Worm (Caenorhabditis elegans) whole organism, L4 larva: Measurements from ENCODE around the gene F21A3.11.

Experiments used
- D1046.2 ChIP-seq: fragments of 200-800 bp; sonication (Bioruptor generic); IDR thresholded peaks from 2 replicates; pipeline ENCODE4 v1.3.6; 2022; ENCODE audit warnings: missing genetic modification characterization, missing compliant biosample characterization
- F10B5.3 ChIP-seq: sonication (generic microtip); optimal IDR thresholded peaks from 2 replicates; lab custom pipeline; 2016; ENCODE audit warnings: mild to moderate bottlenecking, missing genetic modification characterization, missing compliant biosample characterization
- F26F4.8 ChIP-seq: fragments of 200-800 bp; sonication (Bioruptor generic); conservative IDR thresholded peaks from 2 replicates; pipeline ENCODE4 v1.3.6; 2022; ENCODE audit warnings: missing genetic modification characterization, missing compliant biosample characterization
- T26A8.4 ChIP-seq: fragments of 200-800 bp; sonication (Bioruptor generic); IDR thresholded peaks from 2 replicates; pipeline ENCODE4 v1.3.6; 2022; ENCODE audit warnings: missing genetic modification characterization, missing compliant biosample characterization
- Y105C5A.15 ChIP-seq: fragments of 200-800 bp; sonication (Bioruptor generic); IDR thresholded peaks from 2 replicates; pipeline ENCODE4 v1.3.6; 2022; ENCODE audit warnings: missing genetic modification characterization, missing compliant biosample characterization
- ZK546.5 ChIP-seq, 2 experiments: sonication (generic microtip); optimal IDR thresholded peaks; 2 replicates each; lab custom pipeline; 2017; ENCODE audit warnings: missing biosample characterization in 2 of 2, missing genetic modification characterization in 2 of 2
- aha-1 ChIP-seq: fragments of 150-350 bp; peaks from one replicate; lab custom pipeline; 2014; ENCODE audit warnings: missing biosample characterization, missing genetic modification characterization
- arid-1 ChIP-seq: fragments of 200-800 bp; sonication (Bioruptor generic); conservative IDR thresholded peaks from 2 replicates; pipeline ENCODE4 v1.3.6; 2022; ENCODE audit warnings: missing genetic modification reagents, missing genetic modification characterization, missing compliant biosample characterization
- attf-4 ChIP-seq: sonication (generic microtip); optimal IDR thresholded peaks from 3 replicates; lab custom pipeline; 2017; ENCODE audit warnings: missing biosample characterization, missing genetic modification characterization
- ceh-44 ChIP-seq: fragments of 200-800 bp; sonication (Bioruptor generic); IDR thresholded peaks from 2 replicates; pipeline ENCODE4 v1.3.6; 2022; ENCODE audit warnings: missing genetic modification reagents, missing genetic modification characterization, missing compliant biosample characterization
- ces-1 ChIP-seq: fragments of 150-350 bp; sonication (generic microtip); optimal IDR thresholded peaks from 4 replicates; lab custom pipeline; 2014; ENCODE audit warnings: missing biosample characterization, missing genetic modification reagents, missing genetic modification characterization
- daf-16 ChIP-seq, 3 experiments: sonication (generic microtip); optimal IDR thresholded peaks; 2 replicates each; lab custom pipeline; 2016 to 2017; ENCODE audit warnings: missing genetic modification characterization in 3 of 3, missing genetic modification reagents in 3 of 3, mild to moderate bottlenecking in 2 of 3, missing compliant biosample characterization in 2 of 3, missing biosample characterization in 1 of 3, moderate library complexity in 1 of 3
- dmd-6 ChIP-seq: fragments of 200-800 bp; sonication (Bioruptor generic); IDR thresholded peaks from 2 replicates; pipeline ENCODE4 v1.3.6; 2022; ENCODE audit warnings: missing genetic modification reagents, missing genetic modification characterization, missing compliant biosample characterization
- dmd-9 ChIP-seq: fragments of 200-800 bp; sonication (Bioruptor generic); IDR thresholded peaks from 2 replicates; pipeline ENCODE4 v1.3.6; 2022; ENCODE audit warnings: missing genetic modification reagents, missing genetic modification characterization, missing compliant biosample characterization
- duxl-1 ChIP-seq: sonication (generic microtip); optimal IDR thresholded peaks from 2 replicates; lab custom pipeline; 2016; ENCODE audit warnings: mild to moderate bottlenecking, missing genetic modification characterization, moderate library complexity, missing compliant biosample characterization; ENCODE audit not compliant: poor library complexity
- dve-1 ChIP-seq: sonication (generic microtip); optimal IDR thresholded peaks from 2 replicates; lab custom pipeline; 2017; ENCODE audit warnings: antibody characterized with exemption, mild to moderate bottlenecking, missing genetic modification characterization, missing compliant biosample characterization; ENCODE audit not compliant: insufficient read depth
- egl-43 ChIP-seq: fragments of 200-800 bp; sonication (Bioruptor generic); IDR thresholded peaks from 2 replicates; pipeline ENCODE4 v1.3.6; 2022; ENCODE audit warnings: missing genetic modification reagents, missing genetic modification characterization, missing compliant biosample characterization
- fkh-10 ChIP-seq: fragments of 150-350 bp; optimal IDR thresholded peaks from 2 replicates; lab custom pipeline; 2014; ENCODE audit warnings: missing biosample characterization, missing genetic modification reagents, missing genetic modification characterization
- hlh-11 ChIP-seq: fragments of 200-800 bp; sonication (Bioruptor generic); optimal IDR thresholded peaks from 2 replicates; lab custom pipeline; 2018; ENCODE audit warnings: mild to moderate bottlenecking, missing genetic modification characterization, missing compliant biosample characterization
- hlh-30 ChIP-seq: sonication (generic microtip); optimal IDR thresholded peaks from 2 replicates; lab custom pipeline; 2017; ENCODE audit warnings: antibody characterized with exemption, mild to moderate bottlenecking, missing genetic modification characterization, missing compliant biosample characterization; ENCODE audit not compliant: insufficient read depth
- hmg-1.1 ChIP-seq: fragments of 200-800 bp; sonication (Bioruptor generic); IDR thresholded peaks from 2 replicates; pipeline ENCODE4 v1.3.6; 2022; ENCODE audit warnings: missing genetic modification reagents, missing genetic modification characterization, missing compliant biosample characterization
- lim-7 ChIP-seq: fragments of 200-800 bp; sonication (Bioruptor generic); IDR thresholded peaks from 2 replicates; pipeline ENCODE4 v1.3.6; 2022; ENCODE audit warnings: missing genetic modification characterization, missing compliant biosample characterization
- lin-1 ChIP-seq: fragments of 200-800 bp; sonication (Bioruptor generic); IDR thresholded peaks from 2 replicates; pipeline ENCODE4 v1.3.6; 2022; ENCODE audit warnings: missing genetic modification reagents, missing genetic modification characterization, missing compliant biosample characterization
- lin-15B ChIP-seq: fragments of 150-350 bp; sonication (generic microtip); optimal IDR thresholded peaks from 3 replicates; lab custom pipeline; 2014; ENCODE audit warnings: missing biosample characterization, missing genetic modification characterization
- lin-29 ChIP-seq: fragments of 200-800 bp; sonication (Bioruptor generic); IDR thresholded peaks from 2 replicates; pipeline ENCODE4 v1.3.6; 2022; ENCODE audit warnings: missing genetic modification reagents, missing genetic modification characterization, missing compliant biosample characterization
- lin-39 ChIP-seq: fragments of 150-350 bp; optimal IDR thresholded peaks from 2 replicates; lab custom pipeline; 2014; ENCODE audit warnings: missing biosample characterization, missing genetic modification reagents, missing genetic modification characterization
- madf-5 ChIP-seq, 2 experiments: fragments of 200-800 bp; sonication (Bioruptor generic); IDR thresholded peaks; 2 replicates each; pipeline ENCODE4 v1.3.6; 2022; ENCODE audit warnings: missing compliant biosample characterization in 2 of 2, missing genetic modification characterization in 2 of 2
- madf-9 ChIP-seq: fragments of 200-800 bp; sonication (Bioruptor generic); conservative IDR thresholded peaks from 2 replicates; pipeline ENCODE4 v1.3.6; 2022; ENCODE audit warnings: missing genetic modification reagents, missing genetic modification characterization, missing compliant biosample characterization
- mdt-29 ChIP-seq: fragments of 200-800 bp; sonication (Bioruptor generic); IDR thresholded peaks from 2 replicates; pipeline ENCODE4 v1.3.6; 2022; ENCODE audit warnings: missing genetic modification reagents, missing genetic modification characterization, missing compliant biosample characterization
- mes-2 ChIP-seq: sonication (generic microtip); optimal IDR thresholded peaks from 2 replicates; lab custom pipeline; 2016; ENCODE audit warnings: missing genotype, mild to moderate bottlenecking, missing genetic modification characterization, missing compliant biosample characterization; ENCODE audit not compliant: poor library complexity, severe bottlenecking
- mxl-2 ChIP-seq: fragments of 200-800 bp; sonication (Bioruptor generic); conservative IDR thresholded peaks from 2 replicates; pipeline ENCODE4 v1.3.6; 2022; ENCODE audit warnings: missing genetic modification reagents, missing genetic modification characterization, missing compliant biosample characterization
- nhr-11 ChIP-seq: fragments of 150-350 bp; optimal IDR thresholded peaks from 2 replicates; lab custom pipeline; 2014; ENCODE audit warnings: missing biosample characterization, missing genetic modification characterization
- nhr-111 ChIP-seq: fragments of 200-800 bp; sonication (Bioruptor generic); optimal IDR thresholded peaks from 2 replicates; lab custom pipeline; 2018; ENCODE audit warnings: mild to moderate bottlenecking, missing genetic modification characterization, missing compliant biosample characterization
- nhr-28 ChIP-seq: fragments of 150-350 bp; optimal IDR thresholded peaks from 2 replicates; lab custom pipeline; 2014; ENCODE audit warnings: missing biosample characterization, missing genetic modification characterization
- nhr-48 ChIP-seq: sonication (generic microtip); optimal IDR thresholded peaks from 2 replicates; lab custom pipeline; 2016; ENCODE audit warnings: mild to moderate bottlenecking, missing genetic modification characterization, missing compliant biosample characterization
- pqm-1 ChIP-seq: sonication (generic microtip); optimal IDR thresholded peaks from 2 replicates; lab custom pipeline; 2017; ENCODE audit warnings: missing biosample characterization, missing genetic modification characterization
- sdz-12 ChIP-seq: fragments of 200-800 bp; sonication (Bioruptor generic); optimal IDR thresholded peaks from 2 replicates; lab custom pipeline; 2018; ENCODE audit warnings: mild to moderate bottlenecking, missing genetic modification characterization, missing compliant biosample characterization
- set-16 ChIP-seq: fragments of 200-800 bp; sonication (Bioruptor generic); IDR thresholded peaks from 2 replicates; pipeline ENCODE4 v1.3.6; 2022; ENCODE audit warnings: missing genetic modification reagents, missing genetic modification characterization, missing compliant biosample characterization
- skn-1 ChIP-seq: fragments of 150-350 bp; optimal IDR thresholded peaks from 2 replicates; lab custom pipeline; 2014; ENCODE audit warnings: missing biosample characterization, missing genetic modification characterization
- unc-130 ChIP-seq: sonication (generic microtip); optimal IDR thresholded peaks from 2 replicates; lab custom pipeline; 2016; ENCODE audit warnings: missing genetic modification reagents, missing genetic modification characterization, missing compliant biosample characterization
- unc-39 ChIP-seq: sonication (generic microtip); optimal IDR thresholded peaks from 2 replicates; lab custom pipeline; 2017; ENCODE audit warnings: missing biosample characterization, missing genetic modification characterization
- unc-62 ChIP-seq, 3 experiments: fragments of 150-350 bp in 1 of 3; sonication (generic microtip); optimal IDR thresholded peaks in 2 of 3; peaks in 1 of 3; 1 replicate in 1 of 3; 2 replicates in 2 of 3; lab custom pipeline; 2014 to 2017; ENCODE audit warnings: missing biosample characterization in 3 of 3, missing genetic modification characterization in 3 of 3, missing genetic modification reagents in 3 of 3, missing genotype in 1 of 3
- vab-7 ChIP-seq: fragments of 200-800 bp; sonication (Bioruptor generic); IDR thresholded peaks from 2 replicates; pipeline ENCODE4 v1.3.6; 2022; ENCODE audit warnings: missing genetic modification reagents, missing genetic modification characterization, missing compliant biosample characterization
- zfp-2 ChIP-seq: sonication (generic microtip); optimal IDR thresholded peaks from 2 replicates; lab custom pipeline; 2016; ENCODE audit warnings: mild to moderate bottlenecking, missing genetic modification characterization, missing compliant biosample characterization
- zip-11 ChIP-seq: fragments of 200-800 bp; sonication (Bioruptor generic); IDR thresholded peaks from 2 replicates; pipeline ENCODE4 v1.3.6; 2022; ENCODE audit warnings: missing genetic modification characterization, missing compliant biosample characterization
- zip-2 ChIP-seq: fragments of 150-350 bp; optimal IDR thresholded peaks from 2 replicates; lab custom pipeline; 2014; ENCODE audit warnings: missing biosample characterization, missing genetic modification characterization

F21A3.11 gene

ce11 chrV:15517413-15517812, 15.6 kb downstream of the F21A3.11 start, which contains the start of gene F21A3.3:
Gene F21A3.3, plus strand, starts transcription at chrV:15517713.
- TF ChIP-seq daf-16 (GFP tag; optimal IDR thresholded peaks at IDR 0.05; lab: Kevin White, UChicago) (no peak), daf-16 (tag; optimal IDR thresholded peaks at IDR 0.05; lab: Kevin White, UChicago) (no peak), unc-39 (no peak), nhr-111 (GFP tag; lab: Kevin White, UChicago) (no peak), aha-1 (tag; lab: Kevin White, UChicago) (peak; percentile 86), F26F4.8 (GFP tag; lab: Robert Waterston, UW) (no peak), nhr-11 (tag; lab: Kevin White, UChicago) (no peak)

DNA sequence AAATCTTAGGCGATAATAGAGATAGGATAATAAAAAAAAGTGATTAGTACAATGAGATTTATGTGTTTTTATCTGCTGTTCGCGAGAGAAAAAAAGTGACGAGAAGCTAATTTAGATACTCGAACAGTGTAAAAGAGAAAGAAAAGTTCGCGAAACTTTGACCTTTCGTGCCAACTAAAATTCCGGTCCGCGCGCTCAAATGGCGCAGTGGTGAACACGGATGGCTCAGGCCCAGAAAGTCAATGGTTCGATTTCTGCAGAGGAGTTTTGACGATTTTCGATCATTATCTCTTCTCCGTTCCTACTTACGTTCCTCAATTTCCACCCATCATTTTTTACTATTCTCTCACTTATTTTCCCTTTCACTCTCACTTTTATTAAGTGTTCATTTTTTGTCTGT, 16.5 kb downstream of the F21A3.11 start:
- TF ChIP-seq zfp-2 (tag; lab: Kevin White, UChicago), result no peak
- no peak for TF ChIP-seq dmd-9 (GFP tag; lab: Robert Waterston, UW)
- no peak for TF ChIP-seq lin-15B (tag; lab: Kevin White, UChicago)
- no peak for TF ChIP-seq dmd-6 (GFP tag; lab: Robert Waterston, UW)
- no peak for TF ChIP-seq vab-7 (GFP tag; lab: Robert Waterston, UW)
- TF ChIP-seq madf-9 (GFP tag; lab: Robert Waterston, UW), result no peak
- no peak for TF ChIP-seq skn-1
- no peak for TF ChIP-seq nhr-48 (tag; lab: Kevin White, UChicago)
- TF ChIP-seq lin-1, result no peak
- no peak for TF ChIP-seq attf-4 (tag; lab: Kevin White, UChicago)
- TF ChIP-seq arid-1, result no peak
- no peak for TF ChIP-seq nhr-28 (tag; lab: Kevin White, UChicago)
- no peak for TF ChIP-seq zip-2 (tag; lab: Kevin White, UChicago)
- no peak for TF ChIP-seq ceh-44 (GFP tag; lab: Robert Waterston, UW)

DNA sequence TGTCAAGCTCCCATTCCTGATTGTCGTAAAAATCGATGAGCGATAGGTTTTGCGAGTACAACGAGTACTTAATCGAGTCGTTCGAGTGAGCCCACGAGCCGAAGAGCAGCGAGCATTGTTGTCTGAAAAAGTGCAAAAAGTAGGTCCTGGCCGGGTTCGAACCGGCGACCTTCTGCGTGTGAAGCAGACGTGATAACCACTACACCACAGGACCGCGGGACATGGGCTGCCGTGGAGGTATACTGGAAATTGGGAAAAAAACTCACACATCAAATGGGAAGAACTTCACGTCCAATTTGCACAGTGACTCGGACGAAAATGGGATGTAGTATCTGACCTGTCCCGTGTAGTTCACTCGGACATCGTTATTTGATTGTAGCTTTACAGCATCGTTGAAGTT, 17.6 kb downstream of the F21A3.11 start:
- no peak for TF ChIP-seq lin-39 (tag; lab: Kevin White, UChicago)
- peak in 1 of 2 experiments; percentile 31 for TF ChIP-seq unc-62 (GFP tag; optimal IDR thresholded peaks at IDR 0.05 in 1 of 2; lab: Kevin White, UChicago)
- no peak for TF ChIP-seq unc-62 (tag; optimal IDR thresholded peaks at IDR 0.05; lab: Kevin White, UChicago)
- TF ChIP-seq hlh-30 (tag; lab: Kevin White, UChicago), result peak; percentile 18
- no peak for TF ChIP-seq lin-29
- no peak for TF ChIP-seq zip-11 (GFP tag; lab: Robert Waterston, UW)
- no peak for TF ChIP-seq unc-130 (GFP tag; lab: Kevin White, UChicago)
- no peak for TF ChIP-seq ces-1
- no peak for TF ChIP-seq pqm-1 (tag; lab: Kevin White, UChicago)
- TF ChIP-seq ZK546.5 (tag; optimal IDR thresholded peaks at IDR 0.05; lab: Kevin White, UChicago), result no peak
- 0 out of 2 replicates have a peak, but pooled peaks have one; percentile 14 for TF ChIP-seq set-16 (GFP tag; lab: Robert Waterston, UW)
- TF ChIP-seq fkh-10, result no peak
- TF ChIP-seq vab-7 (GFP tag; lab: Robert Waterston, UW), result peak; percentile 59
- TF ChIP-seq egl-43 (GFP tag; lab: Robert Waterston, UW), result peak; percentile 77
- TF ChIP-seq duxl-1 (tag; lab: Kevin White, UChicago), result no peak
- peak; percentile 48 for TF ChIP-seq dmd-6 (GFP tag; lab: Robert Waterston, UW)
- TF ChIP-seq lim-7 (GFP tag; lab: Robert Waterston, UW), result peak; percentile 52; the same call in 1 of the 2 replicates
- TF ChIP-seq hmg-1.1, result peak; percentile 57; the same call in 1 of the 2 replicates
- TF ChIP-seq D1046.2, result peak; percentile 88
- TF ChIP-seq sdz-12 (GFP tag; lab: Kevin White, UChicago), result no peak
- TF ChIP-seq Y105C5A.15 (GFP tag; lab: Robert Waterston, UW), result 0 out of 2 replicates have a peak, but pooled peaks have one; percentile 19
- 0 out of 4 replicates have a peak, but pooled peaks of 1 of the 2 experiments have one; percentile 54 for TF ChIP-seq madf-5 (GFP tag; IDR thresholded peaks at IDR 0.05; lab: Robert Waterston, UW)
- peak; percentile 34 for TF ChIP-seq mes-2 (tag; lab: Kevin White, UChicago)
- no peak for TF ChIP-seq mdt-29 (GFP tag; lab: Robert Waterston, UW)
- peak; percentile 34 for TF ChIP-seq dve-1
- TF ChIP-seq madf-9 (GFP tag; lab: Robert Waterston, UW), result peak; percentile 52; the same call in 1 of the 2 replicates
- TF ChIP-seq nhr-48 (tag; lab: Kevin White, UChicago), result no peak
- peak; percentile 36; the same call in 1 of the 2 replicates for TF ChIP-seq T26A8.4 (GFP tag; lab: Robert Waterston, UW)
- peak; percentile 7 for TF ChIP-seq hlh-11
- TF ChIP-seq F10B5.3 (tag; lab: Kevin White, UChicago), result no peak
- 0 out of 2 replicates have a peak, but pooled peaks have one; percentile 36 for TF ChIP-seq mxl-2 (GFP tag; lab: Robert Waterston, UW)
